Worm (Caenorhabditis elegans) whole organism, L2 larva: ENCODE results near the gene F46B6.2.

ENCODE experiments used
- mdl-1 ChIP-seq, 2 experiments: fragments of 150-350 bp in 1 of 2; sonication (generic microtip) in 1 of 2; optimal IDR thresholded peaks; 2 replicates each; lab custom pipeline; 2017; ENCODE audit warnings: missing biosample characterization in 2 of 2, missing genetic modification characterization in 2 of 2
- nhr-11 ChIP-seq: fragments of 150-350 bp; optimal IDR thresholded peaks from 2 replicates; lab custom pipeline; 2014; ENCODE audit warnings: missing biosample characterization, missing genetic modification characterization
- nhr-77 ChIP-seq: fragments of 150-350 bp; optimal IDR thresholded peaks from 2 replicates; lab custom pipeline; 2014; ENCODE audit warnings: missing biosample characterization, missing genetic modification characterization
- unc-55 ChIP-seq: fragments of 150-350 bp; sonication (generic microtip); optimal IDR thresholded peaks from 3 replicates; lab custom pipeline; 2014; ENCODE audit warnings: missing biosample characterization, missing genetic modification reagents, missing genetic modification characterization
- unc-62 ChIP-seq: fragments of 150-350 bp; optimal IDR thresholded peaks from 2 replicates; lab custom pipeline; 2014; ENCODE audit warnings: missing biosample characterization, missing genetic modification reagents, missing genetic modification characterization
- ztf-11 ChIP-seq: sonication (generic microtip); optimal IDR thresholded peaks from 2 replicates; lab custom pipeline; 2017; ENCODE audit warnings: missing biosample characterization, missing genetic modification characterization

DNA sequence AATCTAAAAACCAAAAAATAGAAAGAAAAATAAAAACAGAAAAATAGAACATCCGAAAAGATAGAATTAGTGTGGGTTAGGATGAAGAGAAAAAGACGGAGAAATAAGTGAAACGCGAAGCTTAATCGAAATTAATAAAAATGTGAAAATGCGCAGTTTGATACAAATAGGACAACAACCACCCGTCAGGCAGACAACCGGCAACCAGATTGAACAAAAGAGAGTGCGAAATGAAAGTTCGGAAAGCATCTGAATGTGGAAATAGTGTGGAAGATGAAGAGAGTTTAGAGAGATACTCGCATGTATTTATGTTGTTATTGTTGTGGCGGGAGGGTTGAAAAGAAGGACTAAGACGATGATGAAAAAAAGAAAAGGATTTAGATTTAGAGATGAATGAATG lies 13.6 kb upstream of the F46B6.2 start:
- TF ChIP-seq mdl-1 (tag; optimal IDR thresholded peaks at IDR 0.05; lab: Kevin White, UChicago) = no peak
- no peak for TF ChIP-seq nhr-77 (tag; lab: Kevin White, UChicago)
- no peak for TF ChIP-seq unc-55 (GFP tag; lab: Kevin White, UChicago)
- no peak for TF ChIP-seq unc-62 (GFP tag; lab: Kevin White, UChicago)
- no peak for TF ChIP-seq nhr-11 (tag; lab: Kevin White, UChicago)
- no peak for TF ChIP-seq ztf-11 (tag; lab: Kevin White, UChicago)
